Fruit fly (Drosophila melanogaster) whole organism, embryonic: Measurements from ENCODE around the gene CG17778.

Experiments used
- Bteb2 ChIP-seq: fragments of 200-800 bp; sonication (Bioruptor generic); optimal IDR thresholded peaks from 2 replicates; lab custom pipeline; 2016; ENCODE audit warnings: missing biosample characterization, missing genetic modification characterization
- CG10274 ChIP-seq: fragments of 200-800 bp; sonication (Bioruptor generic); optimal IDR thresholded peaks from 3 replicates; lab custom pipeline; 2017; ENCODE audit warnings: missing biosample characterization, mild to moderate bottlenecking, missing genetic modification characterization
- CG10979 ChIP-seq: fragments of 200-800 bp; sonication (Bioruptor generic); optimal IDR thresholded peaks from 2 replicates; lab custom pipeline; 2018; ENCODE audit warnings: missing biosample characterization, mild to moderate bottlenecking, missing genetic modification characterization, moderate library complexity
- CG11247 ChIP-seq: fragments of 200-800 bp; sonication (Bioruptor generic); IDR thresholded peaks from 2 replicates; pipeline ENCODE4 v1.3.6; 2022; ENCODE audit warnings: missing biosample characterization, missing genetic modification characterization
- CG11560 ChIP-seq: fragments of 200-800 bp; sonication (Bioruptor generic); IDR thresholded peaks from 3 replicates; pipeline ENCODE4 v1.3.6; 2022; ENCODE audit warnings: missing biosample characterization, missing genetic modification characterization
- CG12071 ChIP-seq: fragments of 200-800 bp; sonication (Bioruptor generic); optimal IDR thresholded peaks from 3 replicates; lab custom pipeline; 2018; ENCODE audit warnings: missing biosample characterization, mild to moderate bottlenecking, missing genetic modification characterization
- CG12769 ChIP-seq: fragments of 200-800 bp; sonication (Bioruptor generic); optimal IDR thresholded peaks from 2 replicates; lab custom pipeline; 2019; ENCODE audit warnings: missing biosample characterization, mild to moderate bottlenecking, missing genetic modification characterization, moderate library complexity
- CG15479 ChIP-seq: fragments of 200-800 bp; sonication (Bioruptor generic); optimal IDR thresholded peaks from 3 replicates; lab custom pipeline; 2019; ENCODE audit warnings: missing biosample characterization, mild to moderate bottlenecking, missing genetic modification characterization, moderate library complexity
- CG16813 ChIP-seq: fragments of 200-800 bp; sonication (Bioruptor generic); IDR thresholded peaks from 3 replicates; pipeline ENCODE4 v1.3.6; 2022; ENCODE audit warnings: missing biosample characterization, missing genetic modification characterization; ENCODE audit not compliant: partially characterized antibody
- CG18619 ChIP-seq: fragments of 200-800 bp; sonication (Bioruptor generic); optimal IDR thresholded peaks from 3 replicates; lab custom pipeline; 2017; ENCODE audit warnings: missing biosample characterization, mild to moderate bottlenecking, missing genetic modification characterization
- CG30403 ChIP-seq: fragments of 200-800 bp; sonication (Bioruptor generic); optimal IDR thresholded peaks from 3 replicates; lab custom pipeline; 2016; ENCODE audit warnings: missing biosample characterization, missing genetic modification characterization
- CG34376 ChIP-seq: fragments of 200-800 bp; sonication (Bioruptor generic); optimal IDR thresholded peaks from 2 replicates; lab custom pipeline; 2018; ENCODE audit warnings: missing biosample characterization, mild to moderate bottlenecking, missing genetic modification characterization
- CG34422 ChIP-seq: fragments of 200-800 bp; sonication (Bioruptor generic); IDR thresholded peaks from 3 replicates; pipeline ENCODE4 v1.3.6; 2022; ENCODE audit warnings: missing biosample characterization, missing genetic modification characterization
- CG4404 ChIP-seq: fragments of 200-800 bp; sonication (Bioruptor generic); IDR thresholded peaks from 2 replicates; pipeline ENCODE4 v1.3.6; 2022; ENCODE audit warnings: missing biosample characterization, missing genetic modification characterization
- CG5180 ChIP-seq: fragments of 200-800 bp; sonication (Bioruptor generic); optimal IDR thresholded peaks from 3 replicates; lab custom pipeline; 2017; ENCODE audit warnings: missing biosample characterization, missing genetic modification characterization, mild to moderate bottlenecking, moderate library complexity, missing genetic modification reagents
- CG7357 ChIP-seq: fragments of 200-800 bp; sonication (Bioruptor generic); IDR thresholded peaks from 3 replicates; pipeline ENCODE4 v1.3.6; 2022; ENCODE audit warnings: missing biosample characterization, missing genetic modification characterization
- Fer2 ChIP-seq: fragments of 200-800 bp; sonication (Bioruptor generic); optimal IDR thresholded peaks from 2 replicates; lab custom pipeline; 2018; ENCODE audit warnings: missing biosample characterization, mild to moderate bottlenecking, missing genetic modification characterization, moderate library complexity
- Hmr ChIP-seq: fragments of 200-800 bp; sonication (Bioruptor generic); optimal IDR thresholded peaks from 3 replicates; lab custom pipeline; 2017; ENCODE audit warnings: mild to moderate bottlenecking, missing biosample characterization, missing genetic modification reagents, missing genetic modification characterization
- Lim3 ChIP-seq: fragments of 200-800 bp; sonication (Bioruptor generic); IDR thresholded peaks from 2 replicates; pipeline ENCODE4 v1.3.6; 2022; ENCODE audit warnings: missing biosample characterization, missing genetic modification characterization
- Med ChIP-seq: fragments of 200-800 bp; sonication (Bioruptor generic); peaks from one replicate; lab custom pipeline; 2016; ENCODE audit warnings: missing biosample characterization, missing genetic modification characterization, mild to moderate bottlenecking, inconsistent platforms, moderate library complexity
- Opbp ChIP-seq: fragments of 200-800 bp; sonication (Bioruptor generic); IDR thresholded peaks from 3 replicates; pipeline ENCODE4 v1.3.6; 2022; ENCODE audit warnings: missing biosample characterization, missing genetic modification characterization; ENCODE audit not compliant: partially characterized antibody
- Pdp1 ChIP-seq, 2 experiments: fragments of 200-800 bp; sonication (Bioruptor generic); optimal IDR thresholded peaks; 3 replicates each; lab custom pipeline; 2016; ENCODE audit warnings: missing biosample characterization in 2 of 2, missing genetic modification characterization in 2 of 2, mild to moderate bottlenecking in 1 of 2, moderate library complexity in 1 of 2
- Trl ChIP-seq, 3 experiments: fragments of >200 bp in 2 of 3; fragments of 200-800 bp in 1 of 3; sonication (Bioruptor generic) in 1 of 3; optimal IDR thresholded peaks; 2 replicates in 1 of 3; 3 replicates in 2 of 3; lab custom pipeline; 2016 to 2017; ENCODE audit warnings: missing biosample characterization in 1 of 3, missing genetic modification characterization in 1 of 3
- YL-1 ChIP-seq: fragments of 200-800 bp; sonication (Bioruptor generic); optimal IDR thresholded peaks from 3 replicates; lab custom pipeline; 2017; ENCODE audit warnings: missing biosample characterization, mild to moderate bottlenecking, missing genetic modification characterization
- ac ChIP-seq: fragments of 200-800 bp; sonication (Bioruptor generic); optimal IDR thresholded peaks from 3 replicates; lab custom pipeline; 2017; ENCODE audit warnings: missing biosample characterization, mild to moderate bottlenecking, missing genetic modification characterization
- ase ChIP-seq: fragments of 200-800 bp; sonication (Bioruptor generic); IDR thresholded peaks from 3 replicates; pipeline ENCODE4 v1.3.6; 2022; ENCODE audit warnings: missing biosample characterization, missing genetic modification characterization
- cg ChIP-seq: fragments of 200-800 bp; sonication (Bioruptor generic); optimal IDR thresholded peaks from 3 replicates; lab custom pipeline; 2019; ENCODE audit warnings: missing biosample characterization, mild to moderate bottlenecking, missing genetic modification characterization, moderate library complexity
- chinmo ChIP-seq: fragments of 200-800 bp; sonication (Bioruptor generic); IDR thresholded peaks from 4 replicates; pipeline ENCODE4 v1.3.6; 2022; ENCODE audit warnings: missing biosample characterization, missing genetic modification characterization; ENCODE audit not compliant: partially characterized antibody
- ci ChIP-seq: fragments of 200-800 bp; sonication (Bioruptor generic); IDR thresholded peaks from 3 replicates; pipeline ENCODE4 v1.3.6; 2022; ENCODE audit warnings: missing biosample characterization, missing genetic modification characterization
- crol ChIP-seq: fragments of 200-800 bp; sonication (Bioruptor generic); IDR thresholded peaks from 2 replicates; pipeline ENCODE4 v1.3.6; 2022; ENCODE audit warnings: missing biosample characterization, missing genetic modification characterization
- disco-r ChIP-seq: fragments of 200-800 bp; sonication (Bioruptor generic); optimal IDR thresholded peaks from 2 replicates; lab custom pipeline; 2016; ENCODE audit warnings: missing biosample characterization, missing genetic modification characterization
- eve ChIP-seq, 2 experiments: fragments of >200 bp; optimal IDR thresholded peaks; 2 replicates each; lab custom pipeline; 2017; ENCODE audit warnings: missing biosample characterization in 2 of 2, missing genetic modification characterization in 2 of 2
- fd96Cb ChIP-seq: fragments of 200-800 bp; sonication (Bioruptor generic); optimal IDR thresholded peaks from 2 replicates; lab custom pipeline; 2018; ENCODE audit warnings: missing biosample characterization, mild to moderate bottlenecking, missing genetic modification characterization, moderate library complexity
- fru ChIP-seq: fragments of >200 bp; optimal IDR thresholded peaks from 2 replicates; lab custom pipeline; 2017
- fu2 ChIP-seq: fragments of 200-800 bp; sonication (Bioruptor generic); optimal IDR thresholded peaks from 2 replicates; lab custom pipeline; 2016; ENCODE audit warnings: missing biosample characterization, missing genetic modification characterization
- grn ChIP-seq: fragments of 200-800 bp; sonication (Bioruptor generic); optimal IDR thresholded peaks from 3 replicates; lab custom pipeline; 2017; ENCODE audit warnings: missing biosample characterization, missing genetic modification characterization
- insv ChIP-seq, 2 experiments: fragments of 200-800 bp; sonication (Bioruptor generic); optimal IDR thresholded peaks; 3 replicates each; lab custom pipeline; 2016 to 2018; ENCODE audit warnings: missing biosample characterization in 2 of 2, missing genetic modification characterization in 2 of 2
- kay ChIP-seq: fragments of 200-800 bp; sonication (Bioruptor generic); optimal IDR thresholded peaks from 2 replicates; lab custom pipeline; 2016; ENCODE audit warnings: missing biosample characterization, missing genetic modification characterization
- lbe ChIP-seq: fragments of 200-800 bp; sonication (Bioruptor generic); optimal IDR thresholded peaks from 2 replicates; lab custom pipeline; 2016; ENCODE audit warnings: missing biosample characterization, mild to moderate bottlenecking, missing genetic modification characterization
- onecut ChIP-seq: fragments of 200-800 bp; sonication (Bioruptor generic); IDR thresholded peaks from 2 replicates; pipeline ENCODE4 v1.3.6; 2022; ENCODE audit warnings: missing biosample characterization, missing genetic modification characterization
- psq ChIP-seq: fragments of 200-800 bp; sonication (Bioruptor generic); optimal IDR thresholded peaks from 2 replicates; lab custom pipeline; 2017; ENCODE audit warnings: missing biosample characterization, missing genetic modification characterization
- sd ChIP-seq: fragments of 200-800 bp; sonication (Bioruptor generic); optimal IDR thresholded peaks from 3 replicates; lab custom pipeline; 2018; ENCODE audit warnings: missing biosample characterization, mild to moderate bottlenecking, missing genetic modification characterization, moderate library complexity
- stc ChIP-seq: fragments of 200-800 bp; sonication (Bioruptor generic); IDR thresholded peaks from 2 replicates; pipeline ENCODE4 v1.3.6; 2022; ENCODE audit warnings: missing biosample characterization, missing genetic modification characterization
- tna ChIP-seq: fragments of 200-800 bp; sonication (Bioruptor generic); IDR thresholded peaks from 2 replicates; pipeline ENCODE4 v1.3.6; 2022; ENCODE audit warnings: missing biosample characterization, missing genetic modification characterization; ENCODE audit not compliant: partially characterized antibody
- yki ChIP-seq: fragments of >200 bp; optimal IDR thresholded peaks from 3 replicates; lab custom pipeline; 2018
- zen ChIP-seq: fragments of 200-800 bp; sonication (Bioruptor generic); optimal IDR thresholded peaks from 3 replicates; lab custom pipeline; 2018; ENCODE audit warnings: missing biosample characterization, mild to moderate bottlenecking, missing genetic modification characterization, moderate library complexity

CG17778 gene

dm6 chrX:496326-496725 is 1.9 kb downstream of the CG17778 start, which contains the start of gene svr (continued):
- TF ChIP-seq lbe (no peak), Fer2 (tag; lab: Kevin White, UChicago) (no peak), CG16813 (no peak), CG34422 (GFP tag; lab: Robert Waterston, UW) (no peak), eve (GFP tag; optimal IDR thresholded peaks at IDR 0.05; lab: Kevin White, UChicago) (no peak), YL-1 (GFP tag; lab: Kevin White, UChicago) (peak; percentile 35), CG30403 (GFP tag; lab: Kevin White, UChicago) (no peak), Med (GFP tag; lab: Kevin White, UChicago) (peak; percentile 77), Opbp (GFP tag; lab: Robert Waterston, UW) (0 out of 3 replicates have a peak, but pooled peaks have one; percentile 26)

dm6 chrX:497425-497824 is 3.0 kb downstream of the CG17778 start:
- TF ChIP-seq CG11247 (no peak), CG15479 (GFP tag; lab: Kevin White, UChicago) (no peak), CG7357 (GFP tag; lab: Robert Waterston, UW) (no peak), Hmr (GFP tag; lab: Kevin White, UChicago) (peak; percentile 6), CG11560 (tag; lab: Robert Waterston, UW) (no peak), CG12071 (no peak), ac (GFP tag; lab: Kevin White, UChicago) (no peak), Pdp1 (GFP tag; optimal IDR thresholded peaks at IDR 0.05; lab: Kevin White, UChicago) (peak in 1 of 2 experiments; percentile 35), ase (GFP tag; lab: Robert Waterston, UW) (no peak), CG34376 (GFP tag; lab: Kevin White, UChicago) (peak; percentile 12), fu2 (GFP tag; lab: Kevin White, UChicago) (no peak)

- TF ChIP-seq CG5180 (GFP tag; lab: Kevin White, UChicago), result peak; percentile 94
- peak; percentile 67 for TF ChIP-seq Med (GFP tag; lab: Kevin White, UChicago)
- no peak for TF ChIP-seq kay (GFP tag; lab: Kevin White, UChicago)
- no peak for TF ChIP-seq tna (GFP tag; lab: Robert Waterston, UW)
- no peak for TF ChIP-seq fd96Cb (tag; lab: Kevin White, UChicago)
- TF ChIP-seq ci (GFP tag; lab: Robert Waterston, UW), result 0 out of 3 replicates have a peak, but pooled peaks have one; percentile 24
- no peak for TF ChIP-seq insv (GFP tag; optimal IDR thresholded peaks at IDR 0.05; lab: Kevin White, UChicago)
- no peak for TF ChIP-seq Lim3 (GFP tag; lab: Robert Waterston, UW)
- no peak for TF ChIP-seq stc (GFP tag; lab: Robert Waterston, UW)
- TF ChIP-seq disco-r (GFP tag; lab: Kevin White, UChicago), result no peak
- no peak for TF ChIP-seq fru
- TF ChIP-seq, all 482 proteins: peak for 3
These were observed 4.0 kb downstream of the CG17778 start for dm6 chrX:498434-498833.

dm6 chrX:498924-499588 is 4.6 kb downstream of the CG17778 start:
- TF ChIP-seq CG12769 (tag; lab: Kevin White, UChicago) (peak; percentile 71), psq (GFP tag; lab: Kevin White, UChicago) (no peak), sd (tag; lab: Kevin White, UChicago) (peak; percentile 47), stc (GFP tag; lab: Robert Waterston, UW) (no peak), Trl (optimal IDR thresholded peaks at IDR 0.05; lab: Kevin White, UChicago) (peak; percentile 51 to 81), Trl (GFP tag; optimal IDR thresholded peaks at IDR 0.05; lab: Kevin White, UChicago) (no peak), CG10274 (GFP tag; lab: Kevin White, UChicago) (peak; percentile 41), zen (tag; lab: Kevin White, UChicago) (no peak), grn (GFP tag; lab: Kevin White, UChicago) (peak; percentile 21), CG18619 (GFP tag; lab: Kevin White, UChicago) (no peak), CG10979 (tag; lab: Kevin White, UChicago) (no peak), CG4404 (GFP tag; lab: Robert Waterston, UW) (no peak), onecut (GFP tag; lab: Robert Waterston, UW) (peak; percentile 95), Bteb2 (no peak), yki (lab: Kevin White, UChicago) (no peak), chinmo (GFP tag; lab: Robert Waterston, UW) (0 out of 4 replicates have a peak, but pooled peaks have one; percentile 10), crol (GFP tag; lab: Robert Waterston, UW) (peak; percentile 74), cg (GFP tag; lab: Kevin White, UChicago) (peak; percentile 51)
